Worm (Caenorhabditis elegans) whole organism, late embryonic: ENCODE measurements around the gene R09D1.12.

Source experiments
- C38D4.7 ChIP-seq: fragments of 200-800 bp; sonication (Bioruptor generic); optimal IDR thresholded peaks from 2 replicates; lab custom pipeline; 2018; ENCODE audit warnings: mild to moderate bottlenecking, missing genetic modification characterization, moderate library complexity, missing compliant biosample characterization
- K02D7.2 ChIP-seq: sonication (generic microtip); optimal IDR thresholded peaks from 2 replicates; lab custom pipeline; 2017; ENCODE audit warnings: mild to moderate bottlenecking, missing genetic modification characterization, missing compliant biosample characterization
- K09A11.1 ChIP-seq: sonication (generic microtip); optimal IDR thresholded peaks from 2 replicates; lab custom pipeline; 2017; ENCODE audit warnings: antibody characterized with exemption, mild to moderate bottlenecking, missing genetic modification characterization, missing compliant biosample characterization; ENCODE audit not compliant: insufficient read depth
- T23F11.4 ChIP-seq: fragments of 200-800 bp; sonication (Bioruptor generic); optimal IDR thresholded peaks from 2 replicates; lab custom pipeline; 2018; ENCODE audit warnings: mild to moderate bottlenecking, missing genetic modification characterization, missing compliant biosample characterization
- ama-1 ChIP-seq: fragments of 150-350 bp; optimal IDR thresholded peaks from 2 replicates; lab custom pipeline; 2014
- ceh-18 ChIP-seq: sonication (generic microtip); optimal IDR thresholded peaks from 2 replicates; lab custom pipeline; 2016; ENCODE audit warnings: missing genetic modification characterization, missing compliant biosample characterization
- ceh-19 ChIP-seq: fragments of 200-800 bp; sonication (Bioruptor generic); optimal IDR thresholded peaks from 2 replicates; lab custom pipeline; 2018; ENCODE audit warnings: mild to moderate bottlenecking, missing genetic modification characterization, missing compliant biosample characterization
- ceh-2 ChIP-seq: sonication (generic microtip); optimal IDR thresholded peaks from 2 replicates; lab custom pipeline; 2016; ENCODE audit warnings: missing genotype, missing genetic modification characterization, missing compliant biosample characterization
- ceh-24 ChIP-seq: sonication (generic microtip); optimal IDR thresholded peaks from 2 replicates; lab custom pipeline; 2016; ENCODE audit warnings: mild to moderate bottlenecking, missing genetic modification characterization, missing compliant biosample characterization
- ceh-31 ChIP-seq: sonication (generic microtip); optimal IDR thresholded peaks from 2 replicates; lab custom pipeline; 2016; ENCODE audit warnings: missing genetic modification characterization, missing compliant biosample characterization
- ceh-34 ChIP-seq: sonication (generic microtip); optimal IDR thresholded peaks from 2 replicates; lab custom pipeline; 2016; ENCODE audit warnings: mild to moderate bottlenecking, missing genetic modification characterization, missing compliant biosample characterization
- dve-1 ChIP-seq: sonication (generic microtip); optimal IDR thresholded peaks from 2 replicates; lab custom pipeline; 2017; ENCODE audit warnings: antibody characterized with exemption, mild to moderate bottlenecking, missing genetic modification characterization, missing compliant biosample characterization
- elt-2 ChIP-seq: sonication (generic microtip); optimal IDR thresholded peaks from 2 replicates; lab custom pipeline; 2016; ENCODE audit warnings: missing genetic modification reagents, missing genetic modification characterization, missing compliant biosample characterization
- ets-4 ChIP-seq: sonication (generic microtip); optimal IDR thresholded peaks from 2 replicates; lab custom pipeline; 2016; ENCODE audit warnings: missing genetic modification characterization, missing compliant biosample characterization
- gmeb-2 ChIP-seq: sonication (generic microtip); optimal IDR thresholded peaks from 2 replicates; lab custom pipeline; 2016; ENCODE audit warnings: missing genetic modification characterization, inconsistent platforms, missing compliant biosample characterization
- madf-2 ChIP-seq: sonication (generic microtip); optimal IDR thresholded peaks from 2 replicates; lab custom pipeline; 2017; ENCODE audit warnings: missing genetic modification characterization, missing compliant biosample characterization
- nhr-11 ChIP-seq: fragments of 150-350 bp; optimal IDR thresholded peaks from 2 replicates; lab custom pipeline; 2014; ENCODE audit warnings: missing biosample characterization, missing genetic modification characterization
- pat-9 ChIP-seq: fragments of 200-800 bp; sonication (Bioruptor generic); optimal IDR thresholded peaks from 2 replicates; lab custom pipeline; 2018; ENCODE audit warnings: mild to moderate bottlenecking, missing genetic modification characterization, moderate library complexity, missing compliant biosample characterization
- pax-1 ChIP-seq: fragments of 150-350 bp; optimal IDR thresholded peaks from 2 replicates; lab custom pipeline; 2014; ENCODE audit warnings: missing biosample characterization, missing genetic modification characterization
- pha-4 ChIP-seq: fragments of 150-350 bp; optimal IDR thresholded peaks from 2 replicates; lab custom pipeline; 2018; ENCODE audit warnings: missing biosample characterization, missing genetic modification reagents, missing genetic modification characterization
- pqm-1 ChIP-seq: sonication (generic microtip); optimal IDR thresholded peaks from 2 replicates; lab custom pipeline; 2016; ENCODE audit warnings: missing genetic modification characterization, missing compliant biosample characterization
- ref-2 ChIP-seq: sonication (generic microtip); optimal IDR thresholded peaks from 2 replicates; lab custom pipeline; 2016; ENCODE audit warnings: missing genetic modification characterization, missing compliant biosample characterization
- sdc-2 ChIP-seq: sonication (generic microtip); optimal IDR thresholded peaks from 2 replicates; lab custom pipeline; 2016; ENCODE audit warnings: missing genotype, missing genetic modification characterization, missing compliant biosample characterization
- sox-4 ChIP-seq: sonication (generic microtip); optimal IDR thresholded peaks from 2 replicates; lab custom pipeline; 2017; ENCODE audit warnings: mild to moderate bottlenecking, missing genetic modification characterization, inconsistent platforms, missing compliant biosample characterization
- tbx-2 ChIP-seq: sonication (generic microtip); optimal IDR thresholded peaks from 2 replicates; lab custom pipeline; 2016; ENCODE audit warnings: missing genetic modification characterization, missing compliant biosample characterization
- unc-55 ChIP-seq: sonication (generic microtip); optimal IDR thresholded peaks from 2 replicates; lab custom pipeline; 2017; ENCODE audit warnings: missing biosample characterization, missing genetic modification reagents, missing genetic modification characterization
- zip-5 ChIP-seq: sonication (generic microtip); optimal IDR thresholded peaks from 2 replicates; lab custom pipeline; 2016; ENCODE audit warnings: missing genetic modification characterization, missing compliant biosample characterization

Gene R09D1.12

DNA sequence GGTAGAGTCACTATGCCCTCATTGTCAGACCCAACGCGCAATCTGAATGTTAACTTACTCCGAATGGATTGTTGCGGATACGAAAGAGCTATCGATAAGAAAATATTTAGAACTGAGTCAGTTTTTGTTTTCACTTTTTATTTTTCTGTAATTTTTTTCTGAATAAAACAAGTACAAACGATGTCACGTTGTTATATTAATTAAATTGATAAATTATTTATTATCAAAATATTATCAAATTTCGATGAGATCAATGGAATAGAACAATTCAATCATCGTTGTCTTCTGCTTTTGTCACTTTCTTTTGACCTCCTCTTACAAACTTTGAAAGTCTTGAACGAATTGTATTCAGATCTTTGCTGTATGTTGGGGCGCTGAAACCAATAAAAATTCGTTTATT, 45.1 kb downstream of the R09D1.12 start, which contains the start of gene mpz-6:
mpz-6 (minus strand) TSS at position 101 of the 400 bp plus-strand sequence.
- TF ChIP-seq ama-1 (lab: Kevin White, UChicago) = no peak
- no peak for TF ChIP-seq pat-9 (tag; lab: Kevin White, UChicago)
- no peak for TF ChIP-seq T23F11.4 (GFP tag; lab: Kevin White, UChicago)
- no peak for TF ChIP-seq elt-2 (tag; lab: Kevin White, UChicago)
- TF ChIP-seq dve-1 (tag; lab: Kevin White, UChicago) = no peak
- no peak for TF ChIP-seq madf-2 (tag; lab: Kevin White, UChicago)
- no peak for TF ChIP-seq pha-4
- no peak for TF ChIP-seq gmeb-2 (tag; lab: Kevin White, UChicago)
- TF ChIP-seq pax-1 = no peak
- no peak for TF ChIP-seq ceh-18 (tag; lab: Kevin White, UChicago)
- TF ChIP-seq K02D7.2 (tag; lab: Kevin White, UChicago) = no peak
- TF ChIP-seq pqm-1 (tag; lab: Kevin White, UChicago) = no peak
- no peak for TF ChIP-seq ref-2 (tag; lab: Kevin White, UChicago)
- TF ChIP-seq, all 69 proteins: peak for 0

DNA sequence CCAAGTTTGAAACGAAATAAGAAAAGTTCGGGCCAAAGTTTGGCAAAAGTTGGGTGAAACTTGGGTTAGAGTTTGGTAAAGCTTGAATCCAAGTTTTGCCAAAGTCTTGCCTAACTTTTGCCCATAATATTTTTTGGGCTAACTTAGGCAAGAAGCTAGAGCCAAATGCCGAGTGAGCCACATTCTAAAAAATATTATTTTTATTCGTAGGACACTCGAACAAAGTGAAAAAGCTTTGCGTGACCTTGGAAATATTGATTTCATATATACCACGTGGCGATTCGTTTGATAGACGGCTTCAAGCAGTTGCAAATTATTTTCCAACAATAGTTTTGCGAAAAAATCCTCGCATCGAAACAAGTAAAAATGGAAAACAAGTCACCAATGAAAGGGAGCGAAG, 48.2 kb downstream of the R09D1.12 start, which contains the start of gene Y51B9A.5:
Y51B9A.5 (plus strand) TSS at position 301 of the 400 bp plus-strand sequence.
- TF ChIP-seq ama-1 (lab: Kevin White, UChicago) = no peak

DNA sequence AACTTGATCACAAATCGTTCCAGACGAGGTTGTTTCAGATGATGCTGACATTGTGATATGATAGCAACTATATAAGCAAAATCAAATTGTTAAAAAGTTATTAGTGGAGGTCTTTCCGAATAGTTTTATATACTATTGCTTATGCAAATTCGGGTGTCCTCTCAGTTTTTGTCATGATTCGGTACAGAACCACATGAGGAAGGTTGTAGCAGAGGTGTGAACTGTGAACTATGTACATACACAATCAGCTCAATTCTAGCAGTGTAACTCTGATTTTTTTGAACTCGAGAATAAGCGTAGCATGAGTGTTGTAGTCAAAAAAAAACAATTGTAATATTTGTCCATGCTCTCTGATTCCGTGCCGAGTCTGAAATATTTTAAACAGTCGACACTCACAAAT, 49.0 kb downstream of the R09D1.12 start, which contains the start of gene Y51B9A.6:
Y51B9A.6 (minus strand) TSS at position 101 of the 400 bp plus-strand sequence.
- no peak for TF ChIP-seq ets-4 (tag; lab: Kevin White, UChicago)
- TF ChIP-seq ceh-19 = no peak
- no peak for TF ChIP-seq zip-5
- no peak for TF ChIP-seq C38D4.7
- TF ChIP-seq tbx-2 = no peak
- TF ChIP-seq ceh-24 (tag; lab: Kevin White, UChicago) = no peak
- no peak for TF ChIP-seq nhr-11 (tag; lab: Kevin White, UChicago)
- no peak for TF ChIP-seq ceh-34 (tag; lab: Kevin White, UChicago)
- TF ChIP-seq sox-4 (tag; lab: Kevin White, UChicago) = no peak
- TF ChIP-seq ceh-2 = no peak
- TF ChIP-seq ceh-31 (tag; lab: Kevin White, UChicago) = no peak
- no peak for TF ChIP-seq sdc-2 (tag; lab: Kevin White, UChicago)
- TF ChIP-seq unc-55 (GFP tag; lab: Kevin White, UChicago) = no peak
- no peak for TF ChIP-seq K09A11.1
- TF ChIP-seq, all 69 proteins: peak for 0
